Worm (Caenorhabditis elegans) whole organism, L1 larva: Measurements from ENCODE around the gene ncr-2.

Experiments used
- lin-35 ChIP-seq, 2 experiments: fragments of 150-350 bp; optimal IDR thresholded peaks; 2 replicates each; lab custom pipeline; 2014; ENCODE audit warnings: missing biosample characterization in 2 of 2, missing genetic modification characterization in 2 of 2, missing genetic modification reagents in 2 of 2
- lsy-2 ChIP-seq, 2 experiments: fragments of 150-350 bp; optimal IDR thresholded peaks; 2 replicates each; lab custom pipeline; 2014; ENCODE audit warnings: missing biosample characterization in 2 of 2, missing genetic modification characterization in 2 of 2
- nhr-12 ChIP-seq: sonication (generic microtip); optimal IDR thresholded peaks from 2 replicates; lab custom pipeline; 2017; ENCODE audit warnings: missing biosample characterization, missing genetic modification characterization
- nhr-28 ChIP-seq: fragments of 150-350 bp; optimal IDR thresholded peaks from 2 replicates; lab custom pipeline; 2014; ENCODE audit warnings: missing biosample characterization, missing genetic modification characterization
- nhr-76 ChIP-seq: sonication (generic microtip); optimal IDR thresholded peaks from 2 replicates; lab custom pipeline; 2017; ENCODE audit warnings: missing biosample characterization, missing genetic modification characterization
- snu-23 ChIP-seq: sonication (generic microtip); optimal IDR thresholded peaks from 2 replicates; lab custom pipeline; 2016; ENCODE audit warnings: missing genetic modification characterization, missing compliant biosample characterization
- unc-130 ChIP-seq: fragments of 150-350 bp; optimal IDR thresholded peaks from 2 replicates; lab custom pipeline; 2017; ENCODE audit warnings: missing biosample characterization, missing genetic modification characterization, inconsistent platforms

DNA sequence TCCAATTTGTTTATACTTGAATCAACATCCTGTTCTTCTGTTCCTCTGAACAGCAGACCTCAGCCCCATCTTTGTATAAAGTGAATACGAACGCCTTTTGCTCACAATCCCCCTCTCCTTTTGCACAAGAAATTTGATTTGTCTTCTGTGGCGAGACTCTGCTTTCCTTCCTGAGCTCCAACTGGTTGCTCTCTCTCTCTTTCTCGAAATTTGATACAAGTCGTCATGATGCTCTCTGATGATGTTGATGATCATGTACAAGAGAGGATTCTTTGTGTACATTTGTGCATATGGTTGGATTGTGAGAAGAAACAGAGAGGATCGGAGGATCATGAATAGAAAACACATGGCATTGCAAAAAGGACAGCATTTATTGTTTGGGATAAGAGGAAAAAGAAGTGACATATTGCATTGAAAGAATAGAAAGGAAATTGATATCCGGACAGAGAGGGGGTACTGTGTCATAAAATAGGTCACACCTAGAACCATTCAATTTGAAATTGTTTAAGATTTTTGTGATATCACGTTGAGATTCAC lies 42.8 kb downstream of the ncr-2 start:
- TF ChIP-seq lin-35 (GFP tag; optimal IDR thresholded peaks at IDR 0.05; lab: Kevin White, UChicago) (no peak), nhr-12 (tag; lab: Kevin White, UChicago) (no peak), unc-130 (tag; lab: Kevin White, UChicago) (no peak), nhr-76 (tag; lab: Kevin White, UChicago) (no peak), snu-23 (GFP tag; lab: Kevin White, UChicago) (no peak), nhr-28 (tag; lab: Kevin White, UChicago) (no peak), lsy-2 (tag; optimal IDR thresholded peaks at IDR 0.05; lab: Kevin White, UChicago) (no peak)
